Worm (Caenorhabditis elegans) whole organism, L4/young adult: ENCODE measurements around the gene C14C6.13.

Experiments used
- W03F9.2 ChIP-seq: fragments of 150-350 bp; optimal IDR thresholded peaks from 2 replicates; lab custom pipeline; 2014; ENCODE audit warnings: missing biosample characterization, missing genetic modification characterization
- dao-5 ChIP-seq: sonication (generic microtip); optimal IDR thresholded peaks from 2 replicates; lab custom pipeline; 2016; ENCODE audit warnings: missing genotype, missing genetic modification characterization, moderate library complexity, missing compliant biosample characterization
- him-1 ChIP-seq: sonication (generic microtip); optimal IDR thresholded peaks from 2 replicates; lab custom pipeline; 2016; ENCODE audit warnings: missing genotype, missing genetic modification reagents, missing genetic modification characterization, missing compliant biosample characterization

ce11 chrV:597823-598222 is 23.3 kb upstream of the C14C6.13 start:
- no peak for TF ChIP-seq dao-5 (tag; lab: Kevin White, UChicago)
- TF ChIP-seq him-1 (tag; lab: Kevin White, UChicago), result no peak
- no peak for TF ChIP-seq W03F9.2 (tag; lab: Kevin White, UChicago)
